Fruit fly (Drosophila melanogaster) Kc167 (cell line): ENCODE data around the gene Sf3b3.

Experiments used
- h ChIP-seq: fragments of >200 bp; optimal IDR thresholded peaks from 3 replicates; lab custom pipeline; 2018; ENCODE audit warnings: missing external identifiers
- insv ChIP-seq: fragments of >200 bp; optimal IDR thresholded peaks from 3 replicates; lab custom pipeline; 2018; ENCODE audit warnings: missing external identifiers
- psq ChIP-seq: fragments of >200 bp; optimal IDR thresholded peaks from 2 replicates; lab custom pipeline; 2017; ENCODE audit warnings: missing external identifiers

DNA sequence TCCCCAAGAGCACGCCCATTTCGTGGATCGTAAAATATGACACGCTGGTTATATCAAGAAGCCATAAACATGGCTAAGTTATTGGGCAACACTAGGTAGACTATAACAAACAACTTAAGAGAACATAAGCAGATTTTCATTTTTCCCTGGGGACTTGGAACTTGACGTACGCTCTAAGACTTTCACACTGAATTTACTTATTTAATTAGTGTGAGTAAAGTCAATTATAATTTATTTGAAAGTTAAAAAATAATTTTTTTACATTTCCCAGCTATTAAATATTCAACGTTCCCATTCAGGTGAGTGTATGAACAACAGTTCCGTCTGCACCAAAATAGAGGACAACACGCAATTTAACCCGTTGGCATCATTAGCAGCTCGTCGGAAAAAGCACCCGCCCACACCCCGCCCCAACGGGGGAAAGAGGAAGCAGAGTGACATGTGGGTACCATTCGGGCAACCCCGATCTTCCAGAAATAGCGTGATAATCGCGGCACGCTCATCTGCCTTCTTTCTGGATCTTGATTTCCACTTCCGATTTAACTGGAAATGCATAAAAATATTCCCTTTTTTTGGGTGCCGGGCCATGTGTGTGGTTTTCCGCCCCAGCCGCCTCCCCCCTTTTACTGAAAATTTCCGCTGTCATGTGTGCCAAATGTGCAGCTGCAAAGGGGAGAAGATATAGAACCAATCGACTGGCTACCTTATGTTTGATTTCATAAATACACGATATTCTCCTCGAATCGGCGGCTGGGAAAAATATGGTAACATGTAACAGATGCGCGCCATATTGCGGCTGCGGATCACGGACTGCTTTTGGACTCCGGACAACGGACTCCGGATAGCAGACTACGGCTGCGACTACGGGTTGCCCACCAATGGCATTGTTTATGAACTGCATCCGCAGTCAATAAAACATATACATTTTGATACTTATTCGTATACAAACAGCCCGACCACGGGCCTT, 17.7 kb downstream of the Sf3b3 start:
- TF ChIP-seq insv (lab: Kevin White, UChicago) (no peak), psq (no peak), h (lab: Kevin White, UChicago) (no peak)
